Fruit fly (Drosophila melanogaster): Measurements from ENCODE around the gene CG33296.

DNA sequence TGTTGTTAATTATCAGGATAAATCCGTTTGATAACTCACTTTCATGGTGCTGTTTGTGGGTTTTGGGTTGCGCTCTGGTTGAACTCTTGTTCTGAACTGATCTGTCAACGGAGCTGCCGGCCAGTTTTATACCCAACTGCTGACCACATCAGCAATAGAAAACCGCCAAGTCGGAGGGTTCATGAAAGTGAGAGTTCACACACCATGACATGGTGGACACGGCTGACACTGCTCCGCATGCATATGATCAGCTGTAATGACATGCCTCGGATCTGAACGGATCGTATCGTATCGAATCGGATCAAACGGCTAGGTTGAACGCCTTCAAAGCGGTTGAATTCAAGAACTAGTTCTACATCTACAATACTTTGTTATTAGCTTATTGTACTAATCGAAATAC, 25.0 kb upstream of the CG33296 start, which contains the start of gene Acp1:
- TF ChIP-seq CTCF (optimal IDR thresholded peaks at IDR 0.05) (no peak), CG8478 (optimal IDR thresholded peaks at IDR 0.05) (no peak)
